Worm (Caenorhabditis elegans) whole organism, early embryonic: ENCODE measurements around the gene C27D6.11.

Source experiments
- B0310.2 ChIP-seq: sonication (generic microtip); optimal IDR thresholded peaks from 2 replicates; lab custom pipeline; 2016; ENCODE audit warnings: mild to moderate bottlenecking, missing genetic modification characterization, missing compliant biosample characterization
- ama-1 ChIP-seq: fragments of 150-350 bp; optimal IDR thresholded peaks from 2 replicates; lab custom pipeline; 2014
- ceh-36 ChIP-seq: sonication (generic microtip); optimal IDR thresholded peaks from 2 replicates; lab custom pipeline; 2016; ENCODE audit warnings: missing genetic modification characterization, inconsistent platforms, missing compliant biosample characterization
- ets-7 ChIP-seq: sonication (generic microtip); optimal IDR thresholded peaks from 2 replicates; lab custom pipeline; 2016; ENCODE audit warnings: missing genotype, missing genetic modification characterization, missing compliant biosample characterization
- hmg-4 ChIP-seq: fragments of 200-800 bp; sonication (Bioruptor generic); optimal IDR thresholded peaks from 2 replicates; lab custom pipeline; 2018; ENCODE audit warnings: mild to moderate bottlenecking, missing genetic modification characterization, missing compliant biosample characterization
- sea-1 ChIP-seq: fragments of 200-800 bp; sonication (Bioruptor generic); conservative IDR thresholded peaks from 2 replicates; pipeline ENCODE4 v1.3.6; 2022; ENCODE audit warnings: missing genetic modification characterization, missing compliant biosample characterization
- tbx-11 ChIP-seq: fragments of 200-800 bp; sonication (Bioruptor generic); IDR thresholded peaks from 2 replicates; pipeline ENCODE4 v1.3.6; 2022; ENCODE audit warnings: missing genetic modification characterization, missing compliant biosample characterization
- tbx-37 ChIP-seq: fragments of 200-800 bp; sonication (Bioruptor generic); conservative IDR thresholded peaks from 2 replicates; pipeline ENCODE4 v1.3.6; 2022; ENCODE audit warnings: missing genetic modification reagents, missing genetic modification characterization, missing compliant biosample characterization
- tra-4 ChIP-seq: sonication (generic microtip); optimal IDR thresholded peaks from 2 replicates; lab custom pipeline; 2017; ENCODE audit warnings: missing genetic modification characterization, missing compliant biosample characterization

DNA sequence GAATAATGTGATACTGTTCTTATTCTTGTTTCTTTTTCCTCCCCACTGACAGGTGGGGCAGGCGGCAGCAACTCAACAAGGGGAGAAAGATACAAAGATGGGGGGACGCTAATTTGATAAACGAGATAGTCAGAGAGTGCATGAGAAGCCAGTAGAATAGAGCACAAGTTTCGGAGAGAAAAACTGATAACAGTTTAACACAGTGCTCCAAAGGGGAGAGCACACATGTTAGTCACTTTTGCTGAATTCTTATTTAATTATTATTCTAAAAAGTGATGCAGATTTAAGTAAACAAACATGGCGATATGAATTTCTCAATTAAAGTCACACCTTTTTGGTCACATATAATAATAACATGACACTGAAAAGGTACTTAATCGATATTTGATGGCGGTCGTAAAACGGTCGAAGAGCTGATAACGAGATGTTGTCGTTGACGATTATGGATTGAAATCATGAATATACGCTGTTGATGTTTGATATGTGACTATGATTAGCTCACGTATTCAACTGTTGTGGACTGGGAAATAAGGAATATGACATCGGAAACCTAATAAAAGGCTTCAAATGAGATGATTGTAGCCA, 25.0 kb upstream of the C27D6.11 start:
- TF ChIP-seq tra-4, result no peak
- no peak for TF ChIP-seq ceh-36
- TF ChIP-seq B0310.2 (tag; lab: Kevin White, UChicago), result no peak
- TF ChIP-seq ama-1 (lab: Kevin White, UChicago), result no peak
- no peak for TF ChIP-seq sea-1 (GFP tag; lab: Robert Waterston, UW)
- no peak for TF ChIP-seq tbx-37 (GFP tag; lab: Robert Waterston, UW)
- no peak for TF ChIP-seq ets-7 (tag; lab: Kevin White, UChicago)
- no peak for TF ChIP-seq tbx-11 (GFP tag; lab: Robert Waterston, UW)
- TF ChIP-seq hmg-4, result no peak
